Worm (Caenorhabditis elegans): ENCODE measurements around the gene ugt-36.

- TF ChIP-seq lin-1 (GFP tag; IDR thresholded peaks at IDR 0.05) (no peak), dmd-9 (GFP tag; IDR thresholded peaks at IDR 0.05) (no peak), fos-1 (tag; optimal IDR thresholded peaks at IDR 0.05) (no peak)
Measured at ce11 chrV:7197036-7197435, 30.2 kb downstream of the ugt-36 start.

All from whole organism, L4 larva.